Fruit fly (Drosophila melanogaster) whole organism, pupa: ENCODE measurements around the gene CG42674.

Source experiments
- CG17806 ChIP-seq: fragments of 200-800 bp; sonication (Bioruptor generic); optimal IDR thresholded peaks from 2 replicates; lab custom pipeline; 2018; ENCODE audit warnings: missing biosample characterization, mild to moderate bottlenecking, missing genetic modification characterization, moderate library complexity
- Snoo ChIP-seq: fragments of 200-800 bp; sonication (Bioruptor generic); optimal IDR thresholded peaks from 3 replicates; lab custom pipeline; 2017; ENCODE audit warnings: missing biosample characterization, mild to moderate bottlenecking, missing genetic modification characterization, inconsistent platforms
- gl ChIP-seq: fragments of 200-800 bp; sonication (Bioruptor generic); optimal IDR thresholded peaks from 2 replicates; lab custom pipeline; 2018; ENCODE audit warnings: missing biosample characterization, mild to moderate bottlenecking, missing genetic modification characterization
- rn ChIP-seq: fragments of 200-800 bp; sonication (Bioruptor generic); IDR thresholded peaks from 2 replicates; pipeline ENCODE4 v1.3.6; 2022; ENCODE audit warnings: missing biosample characterization, missing genetic modification characterization

DNA sequence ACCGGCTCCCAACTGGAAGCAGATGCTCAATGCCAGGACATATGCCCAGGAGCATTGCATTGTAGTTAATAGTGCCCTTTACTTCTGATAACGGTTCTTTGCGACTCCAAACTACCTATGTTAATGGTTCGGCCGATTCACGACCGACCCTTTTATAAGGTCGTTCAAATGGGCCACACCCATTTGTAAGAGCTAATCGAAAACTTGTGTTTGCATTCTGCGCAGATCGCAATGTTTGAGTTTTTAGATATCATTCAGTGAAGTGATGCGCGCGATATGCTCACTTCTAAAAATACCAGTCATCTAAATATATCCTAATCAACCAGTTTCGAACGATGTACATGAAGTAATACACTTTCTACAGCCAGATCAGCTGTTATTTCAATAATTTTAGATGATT, 3.4 kb upstream of the CG42674 start, which contains the start of gene obst-F:
- TF ChIP-seq CG17806 (tag; lab: Kevin White, UChicago) (no peak), Snoo (no peak), rn (GFP tag; lab: Robert Waterston, UW) (no peak), gl (no peak)
